Worm (Caenorhabditis elegans) whole organism, L4 larva: ENCODE data around the gene dmsr-8.

Experiments
- Y75B8A.6 ChIP-seq: fragments of 200-800 bp; sonication (Bioruptor generic); IDR thresholded peaks from 2 replicates; pipeline ENCODE4 v1.3.6; 2022; ENCODE audit warnings: missing genetic modification reagents, missing genetic modification characterization, missing compliant biosample characterization
- aly-2 ChIP-seq: sonication (generic microtip); optimal IDR thresholded peaks from 2 replicates; lab custom pipeline; 2018; ENCODE audit warnings: missing biosample characterization, missing genetic modification characterization
- daf-8 ChIP-seq: fragments of 200-800 bp; sonication (Bioruptor generic); IDR thresholded peaks from 2 replicates; pipeline ENCODE4 v1.3.6; 2022; ENCODE audit warnings: missing genetic modification characterization, missing compliant biosample characterization
- lsy-2 ChIP-seq, 2 experiments: fragments of 150-350 bp in 1 of 2; sonication (generic microtip) in 1 of 2; optimal IDR thresholded peaks; 2 replicates each; lab custom pipeline; 2014 to 2017; ENCODE audit warnings: missing biosample characterization in 2 of 2, missing genetic modification characterization in 2 of 2
- nhr-237 ChIP-seq: sonication (generic microtip); optimal IDR thresholded peaks from 2 replicates; lab custom pipeline; 2017; ENCODE audit warnings: missing biosample characterization, missing genetic modification characterization
- nhr-25 ChIP-seq: sonication (generic microtip); optimal IDR thresholded peaks from 2 replicates; lab custom pipeline; 2017; ENCODE audit warnings: missing genetic modification characterization, mild to moderate bottlenecking, missing compliant biosample characterization, antibody characterized with exemption, moderate library complexity, borderline replicate concordance; ENCODE audit not compliant: insufficient read depth
- nhr-28 ChIP-seq: fragments of 150-350 bp; optimal IDR thresholded peaks from 2 replicates; lab custom pipeline; 2014; ENCODE audit warnings: missing biosample characterization, missing genetic modification characterization
- nhr-76 ChIP-seq: fragments of 150-350 bp; optimal IDR thresholded peaks from 2 replicates; lab custom pipeline; 2014; ENCODE audit warnings: missing biosample characterization, missing genetic modification characterization
- snpc-4 ChIP-seq: fragments of 150-350 bp; optimal IDR thresholded peaks from 2 replicates; lab custom pipeline; 2014; ENCODE audit warnings: missing biosample characterization, missing genetic modification characterization
- unc-39 ChIP-seq: sonication (generic microtip); optimal IDR thresholded peaks from 2 replicates; lab custom pipeline; 2017; ENCODE audit warnings: missing biosample characterization, missing genetic modification characterization

- no peak for TF ChIP-seq aly-2 (tag; lab: Kevin White, UChicago)
- no peak for TF ChIP-seq nhr-25
- TF ChIP-seq nhr-28: no peak
- TF ChIP-seq daf-8 (GFP tag; lab: Robert Waterston, UW): no peak
- no peak for TF ChIP-seq unc-39
- TF ChIP-seq nhr-237: no peak
- no peak for TF ChIP-seq nhr-76
- TF ChIP-seq lsy-2 (tag; optimal IDR thresholded peaks at IDR 0.05; lab: Kevin White, UChicago): no peak
- no peak for TF ChIP-seq Y75B8A.6 (GFP tag; lab: Robert Waterston, UW)
- no peak for TF ChIP-seq snpc-4
These were observed 24.2 kb downstream of the dmsr-8 start, which contains the start of gene ncx-5 for ce11 chrV:10489998-10490397.
